Worm (Caenorhabditis elegans): ENCODE results near the gene npr-38.

DNA sequence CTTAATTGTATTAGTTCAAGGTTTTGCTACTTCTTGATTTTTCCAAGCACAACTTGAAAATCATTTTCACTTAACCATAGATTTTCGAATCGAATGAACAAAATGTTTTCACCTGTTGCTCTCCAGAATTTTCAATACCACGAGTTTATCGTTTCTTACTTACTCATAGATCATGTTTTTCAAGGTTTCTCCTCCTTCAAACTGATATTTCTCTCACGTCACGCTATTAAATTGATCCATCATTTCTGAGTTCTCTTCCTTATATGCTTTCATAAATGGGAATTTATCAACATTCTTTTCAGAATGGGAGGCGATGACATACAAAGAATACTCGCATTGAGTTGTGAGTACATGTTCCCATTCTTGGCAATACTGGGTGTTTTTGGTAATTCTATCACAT, at the start of gene npr-38:
- TF ChIP-seq ztf-11 (tag; optimal IDR thresholded peaks at IDR 0.05) (no peak), tbx-2 (tag; optimal IDR thresholded peaks at IDR 0.05) (no peak), lin-39 (tag; optimal IDR thresholded peaks at IDR 0.05) (no peak), pha-4 (tag; optimal IDR thresholded peaks at IDR 0.05) (no peak), snpc-4 (tag; optimal IDR thresholded peaks at IDR 0.05) (no peak)
